Fruit fly (Drosophila melanogaster): ENCODE results near the gene CG9921.

CG9921 gene

DNA sequence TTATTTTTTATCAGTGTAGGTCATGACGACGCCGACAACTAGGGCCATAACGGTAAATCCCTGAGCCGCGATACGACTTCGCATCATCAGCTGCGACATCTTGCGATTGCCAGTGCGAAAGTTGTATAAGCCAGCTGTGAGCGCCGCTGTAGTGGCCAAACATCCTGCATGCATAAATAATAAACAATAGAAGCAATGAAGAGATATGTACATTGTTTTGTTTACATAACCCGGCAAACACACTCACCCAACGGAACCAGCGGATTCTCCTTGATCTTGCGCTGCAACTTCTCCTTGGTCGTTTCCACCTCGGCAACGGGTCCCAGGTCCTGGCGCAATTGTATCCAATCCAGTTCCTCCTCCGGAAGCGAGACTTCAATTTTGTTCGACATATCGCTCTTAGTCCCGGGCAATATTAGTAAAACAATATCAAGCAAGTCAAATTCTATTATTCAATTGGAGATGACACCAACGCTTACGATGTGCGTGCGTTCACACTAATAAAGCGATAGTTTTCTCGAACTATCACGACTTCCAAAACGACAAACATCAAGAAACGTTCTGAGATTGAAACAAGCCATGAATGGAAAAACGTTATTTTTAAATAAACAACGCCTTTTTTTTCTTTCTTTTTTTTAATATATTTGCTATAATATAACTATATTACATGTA lies 1.7 kb downstream of the CG9921 start (continued):
- TF ChIP-seq cas (GFP tag; IDR thresholded peaks at IDR 0.05) (no peak), zen (tag; optimal IDR thresholded peaks at IDR 0.05) (no peak), scrt (GFP tag; optimal IDR thresholded peaks at IDR 0.05) (no peak), Xrp1 (GFP tag; IDR thresholded peaks at IDR 0.05) (no peak), Meics (GFP tag; optimal IDR thresholded peaks at IDR 0.05) (no peak), CG16863 (GFP tag; optimal IDR thresholded peaks at IDR 0.05) (no peak), D19A (tag; optimal IDR thresholded peaks at IDR 0.05) (no peak), chif (GFP tag; optimal IDR thresholded peaks at IDR 0.05) (no peak), ERR (GFP tag; optimal IDR thresholded peaks at IDR 0.05) (no peak), CG1233 (GFP tag; optimal IDR thresholded peaks at IDR 0.05) (no peak), dm (GFP tag; optimal IDR thresholded peaks at IDR 0.05) (no peak), CG18619 (GFP tag; optimal IDR thresholded peaks at IDR 0.05) (no peak), phol (tag; optimal IDR thresholded peaks at IDR 0.05) (peak; percentile 5), Stat92E (GFP tag; optimal IDR thresholded peaks at IDR 0.05) (no peak), hb (GFP tag; IDR thresholded peaks at IDR 0.05; ENCODE audit: partially characterized antibody) (peak; percentile 67), Dek (tag; optimal IDR thresholded peaks at IDR 0.05) (no peak), mld (GFP tag; IDR thresholded peaks at IDR 0.05; ENCODE audit: partially characterized antibody) (peak; percentile 60; the same call in 1 of the 3 replicates), CG15479 (GFP tag; optimal IDR thresholded peaks at IDR 0.05) (no peak), pnt (GFP tag; optimal IDR thresholded peaks at IDR 0.05) (no peak), CG12219 (GFP tag; optimal IDR thresholded peaks at IDR 0.05) (no peak), dysf (GFP tag; IDR thresholded peaks at IDR 0.05) (no peak), pan (optimal IDR thresholded peaks at IDR 0.05) (no peak), pan (GFP tag; optimal IDR thresholded peaks at IDR 0.05 in 1 of 2, IDR thresholded peaks at IDR 0.05 in 1 of 2) (no peak), trh (GFP tag; optimal IDR thresholded peaks at IDR 0.05) (no peak), CG13123 (GFP tag; optimal IDR thresholded peaks at IDR 0.05) (no peak), CG3995 (GFP tag; optimal IDR thresholded peaks at IDR 0.05) (peak; percentile 95), CG10209 (GFP tag; optimal IDR thresholded peaks at IDR 0.05) (no peak), CG7271 (tag; optimal IDR thresholded peaks at IDR 0.05) (no peak), bowl (GFP tag; IDR thresholded peaks at IDR 0.05) (no peak), CG9727 (GFP tag; optimal IDR thresholded peaks at IDR 0.05) (no peak), CG6683 (GFP tag; optimal IDR thresholded peaks at IDR 0.05) (no peak), lola (GFP tag; optimal IDR thresholded peaks at IDR 0.05) (no peak), CG2129 (GFP tag; IDR thresholded peaks at IDR 0.05; ENCODE audit: partially characterized antibody) (peak; percentile 71), CG14050 (GFP tag; IDR thresholded peaks at IDR 0.05) (no peak), CG7928 (GFP tag; optimal IDR thresholded peaks at IDR 0.05) (no peak), CG17802 (tag; optimal IDR thresholded peaks at IDR 0.05) (peak; percentile 78), CG3281 (GFP tag; optimal IDR thresholded peaks at IDR 0.05) (no peak), hth (optimal IDR thresholded peaks at IDR 0.05) (no peak), oc (tag; optimal IDR thresholded peaks at IDR 0.05) (no peak), Sry-δ (GFP tag; optimal IDR thresholded peaks at IDR 0.05) (peak; percentile 89), CG30020 (tag; optimal IDR thresholded peaks at IDR 0.05) (peak; percentile 92), CG11093 (GFP tag; IDR thresholded peaks at IDR 0.05) (no peak), NFAT (GFP tag; IDR thresholded peaks at IDR 0.05) (no peak), Hey (tag; optimal IDR thresholded peaks at IDR 0.05) (no peak), NC2β (GFP tag; optimal IDR thresholded peaks at IDR 0.05) (no peak), CG7372 (GFP tag; IDR thresholded peaks at IDR 0.05) (no peak), nerfin-2 (GFP tag; IDR thresholded peaks at IDR 0.05; ENCODE audit: partially characterized antibody) (0 out of 2 replicates have a peak, but pooled peaks have one; percentile 15), lab (GFP tag; optimal IDR thresholded peaks at IDR 0.05) (no peak), CG6854 (GFP tag; optimal IDR thresholded peaks at IDR 0.05) (no peak), Bdp1 (GFP tag; optimal IDR thresholded peaks at IDR 0.05) (no peak)
